Worm (Caenorhabditis elegans): Measurements from ENCODE around the gene str-92.

The str-92 gene

DNA sequence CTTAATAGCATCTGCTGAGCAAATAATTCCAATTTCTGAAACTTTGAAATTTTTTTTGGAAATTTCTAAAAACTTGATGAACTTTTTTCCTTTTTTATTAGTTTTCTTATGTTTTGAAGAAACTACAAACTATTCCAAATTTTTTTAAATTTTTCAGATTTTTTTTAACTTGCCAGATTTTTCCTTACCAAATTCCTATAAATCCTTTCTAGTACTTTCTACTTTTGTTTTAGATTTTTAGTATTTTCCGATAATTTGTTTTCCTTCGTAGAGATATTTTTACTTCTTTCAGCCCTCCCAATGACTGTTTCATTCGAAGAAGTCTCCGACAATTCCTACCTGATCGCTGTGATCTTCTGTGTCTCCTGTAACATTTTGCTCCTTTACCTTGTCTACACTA, 42.2 kb upstream of the str-92 start, which contains the start of gene str-77:
TSS of gene str-77 (plus strand) at position 301 of the 400 bp plus-strand sequence.
- TF ChIP-seq lin-13 (GFP tag; optimal IDR thresholded peaks at IDR 0.05) (no peak), alr-1 (tag; optimal IDR thresholded peaks at IDR 0.05) (no peak), unc-55 (GFP tag; optimal IDR thresholded peaks at IDR 0.05) (no peak), crh-2 (tag; optimal IDR thresholded peaks at IDR 0.05) (no peak), ZK546.5 (tag; optimal IDR thresholded peaks at IDR 0.05) (no peak), R02D3.7 (tag; optimal IDR thresholded peaks at IDR 0.05) (no peak), ztf-1 (GFP tag; conservative IDR thresholded peaks at IDR 0.05) (no peak), mab-5 (tag; optimal IDR thresholded peaks at IDR 0.05) (no peak), Y55F3AM.14 (GFP tag; optimal IDR thresholded peaks at IDR 0.05) (no peak), egl-27 (tag; optimal IDR thresholded peaks at IDR 0.05) (no peak), fos-1 (tag; optimal IDR thresholded peaks at IDR 0.05) (no peak), F13H6.1 (tag; optimal IDR thresholded peaks at IDR 0.05) (no peak), mbf-1 (tag; optimal IDR thresholded peaks at IDR 0.05) (no peak), ceh-16 (tag; optimal IDR thresholded peaks at IDR 0.05) (no peak), zag-1 (tag; optimal IDR thresholded peaks at IDR 0.05) (no peak), peb-1 (tag; optimal IDR thresholded peaks at IDR 0.05) (no peak), lin-39 (tag; optimal IDR thresholded peaks at IDR 0.05) (no peak), sem-4 (tag; optimal IDR thresholded peaks at IDR 0.05) (no peak)

DNA sequence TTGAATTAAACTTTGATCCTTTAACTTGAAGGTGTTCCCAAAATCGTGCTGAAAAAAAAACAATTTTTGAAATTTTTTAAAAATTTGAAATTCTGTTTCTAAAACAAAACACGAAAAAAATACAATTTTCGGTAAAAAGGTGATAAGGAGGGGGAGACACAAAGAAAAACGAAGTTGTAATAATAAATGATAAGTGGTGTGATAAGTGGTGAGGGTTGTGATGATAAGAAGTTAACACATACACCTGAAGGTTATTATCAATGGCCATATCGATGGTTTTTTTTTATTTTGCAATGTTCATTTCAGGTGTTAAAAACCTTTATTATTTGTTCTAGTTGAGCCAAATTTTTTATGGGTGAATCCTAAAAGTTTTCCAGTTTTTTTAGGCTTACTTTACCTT, 37.9 kb upstream of the str-92 start, which contains the start of gene twk-33:
TSS of gene twk-33 (minus strand) at position 48 of the 400 bp plus-strand sequence.
- peak; percentile 15 for TF ChIP-seq crh-2 (tag; optimal IDR thresholded peaks at IDR 0.05)
- TF ChIP-seq unc-55 (GFP tag; optimal IDR thresholded peaks at IDR 0.05) = no peak
- TF ChIP-seq dmd-4 (tag; optimal IDR thresholded peaks at IDR 0.05) = no peak
- no peak for TF ChIP-seq R02D3.7 (tag; optimal IDR thresholded peaks at IDR 0.05)
- peak; percentile 51 for TF ChIP-seq gmeb-1 (tag; optimal IDR thresholded peaks at IDR 0.05)
- TF ChIP-seq elt-3 (tag; optimal IDR thresholded peaks at IDR 0.05) = no peak
- TF ChIP-seq fos-1 (tag; optimal IDR thresholded peaks at IDR 0.05) = peak; percentile 91

- TF ChIP-seq fos-1 (tag; optimal IDR thresholded peaks at IDR 0.05) (no peak), skn-1 (tag; optimal IDR thresholded peaks at IDR 0.05) (no peak), sem-4 (tag; optimal IDR thresholded peaks at IDR 0.05) (no peak), elt-1 (tag; optimal IDR thresholded peaks at IDR 0.05) (no peak), egl-27 (tag; optimal IDR thresholded peaks at IDR 0.05) (no peak), mdl-1 (tag; optimal IDR thresholded peaks at IDR 0.05) (no peak), lsy-2 (tag; optimal IDR thresholded peaks at IDR 0.05) (no peak), blmp-1 (tag; optimal IDR thresholded peaks at IDR 0.05; ENCODE audit: insufficient read depth) (no peak), sma-9 (GFP tag; optimal IDR thresholded peaks at IDR 0.05) (no peak), sma-9 (tag; optimal IDR thresholded peaks at IDR 0.05) (no peak), alr-1 (tag; optimal IDR thresholded peaks at IDR 0.05) (no peak), ceh-82 (tag; optimal IDR thresholded peaks at IDR 0.05) (no peak)
These were observed 35.9 kb upstream of the str-92 start for ce11 chrV:17712349-17712748.

DNA sequence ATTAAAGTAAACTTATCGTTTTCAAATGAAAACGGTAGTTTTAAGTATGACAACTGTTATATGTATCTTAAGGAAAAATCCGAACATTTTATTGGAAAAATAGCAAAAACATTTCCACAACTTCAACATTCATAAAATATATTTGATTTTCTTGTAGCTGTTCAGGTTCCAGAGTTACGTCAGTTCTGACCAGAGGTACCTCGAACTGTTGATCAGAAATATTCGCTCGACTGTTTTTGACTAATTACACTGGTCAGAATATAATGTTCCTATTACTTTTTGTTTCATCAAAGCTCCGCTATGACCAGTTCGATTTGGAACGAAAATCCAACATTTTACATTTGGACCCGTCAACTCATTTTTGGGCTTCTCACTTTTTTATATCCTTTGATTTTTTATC, 30.6 kb upstream of the str-92 start, which contains the start of gene srh-31:
TSS of gene srh-31 (plus strand) at position 301 of the 400 bp plus-strand sequence.
- TF ChIP-seq peb-1 (tag; optimal IDR thresholded peaks at IDR 0.05) (no peak), lin-11 (tag; optimal IDR thresholded peaks at IDR 0.05) (no peak), aly-2 (tag; optimal IDR thresholded peaks at IDR 0.05) (no peak), zag-1 (tag; optimal IDR thresholded peaks at IDR 0.05) (no peak), crh-2 (tag; optimal IDR thresholded peaks at IDR 0.05) (no peak), lsy-2 (tag; optimal IDR thresholded peaks at IDR 0.05) (no peak), R02D3.7 (tag; optimal IDR thresholded peaks at IDR 0.05) (no peak), nhr-23 (tag; optimal IDR thresholded peaks at IDR 0.05) (no peak), nhr-21 (tag; optimal IDR thresholded peaks at IDR 0.05) (no peak)

DNA sequence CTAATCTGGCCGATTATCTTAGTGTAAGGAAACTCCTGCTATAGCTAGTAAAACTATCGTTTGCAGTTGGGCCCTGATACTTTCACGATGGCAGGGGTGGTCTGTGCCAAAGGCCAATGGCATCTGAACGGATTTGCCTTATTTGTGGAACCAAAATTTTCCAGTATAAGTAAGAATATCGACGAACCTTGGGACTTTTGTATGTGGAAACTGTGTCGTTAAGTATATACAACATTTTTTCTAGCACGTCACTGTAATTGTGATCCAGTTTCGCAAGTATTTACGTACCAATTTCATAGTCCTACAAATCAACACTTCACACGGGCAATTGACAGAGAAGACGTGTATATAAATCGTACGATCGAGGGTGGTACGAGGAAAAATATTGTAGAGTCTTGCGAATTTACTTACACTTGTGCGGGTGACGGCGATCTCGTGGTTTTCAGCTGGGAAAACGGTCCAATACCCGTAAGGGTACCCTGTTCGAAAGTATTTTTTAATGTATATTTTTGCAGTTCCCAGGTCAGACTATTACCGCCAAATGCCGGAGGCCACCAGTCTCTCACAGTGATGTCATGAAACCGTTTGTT, 29.9 kb upstream of the str-92 start:
- no peak for TF ChIP-seq aly-2 (tag; optimal IDR thresholded peaks at IDR 0.05)
